Worm (Caenorhabditis elegans): ENCODE data around the gene sru-3.

- TF ChIP-seq ZK546.5 (tag; optimal IDR thresholded peaks at IDR 0.05), result no peak
- no peak for TF ChIP-seq lsy-2 (tag; optimal IDR thresholded peaks at IDR 0.05)
- TF ChIP-seq snpc-4 (tag; optimal IDR thresholded peaks at IDR 0.05), result no peak
- no peak for TF ChIP-seq nhr-12 (tag; optimal IDR thresholded peaks at IDR 0.05)
- no peak for TF ChIP-seq nhr-237 (tag; optimal IDR thresholded peaks at IDR 0.05)
- TF ChIP-seq nhr-11 (tag; optimal IDR thresholded peaks at IDR 0.05), result no peak
- TF ChIP-seq ama-1 (optimal IDR thresholded peaks at IDR 0.05), result no peak
- no peak for TF ChIP-seq nhr-25 (tag; optimal IDR thresholded peaks at IDR 0.05)
- TF ChIP-seq elt-3 (tag; optimal IDR thresholded peaks at IDR 0.05), result no peak
Observed at ce11 chrIV:9485972-9486371, 10.4 kb upstream of the sru-3 start, which contains the start of gene sru-2.

Data from whole organism, L2 larva.